Fruit fly (Drosophila melanogaster) whole organism, embryonic: ENCODE measurements around the gene mthl1.

Source experiments
- ATbp ChIP-seq: fragments of 200-800 bp; sonication (Bioruptor generic); optimal IDR thresholded peaks from 2 replicates; lab custom pipeline; 2017; ENCODE audit warnings: missing biosample characterization, mild to moderate bottlenecking, missing genetic modification characterization, missing genetic modification reagents
- Atf3 ChIP-seq: fragments of 200-800 bp; sonication (Bioruptor generic); optimal IDR thresholded peaks from 3 replicates; lab custom pipeline; 2016; ENCODE audit warnings: missing biosample characterization, missing genetic modification characterization
- BtbVII ChIP-seq: fragments of 200-800 bp; sonication (Bioruptor generic); optimal IDR thresholded peaks from 3 replicates; lab custom pipeline; 2017; ENCODE audit warnings: missing biosample characterization, mild to moderate bottlenecking, missing genetic modification characterization
- CG1024 ChIP-seq: fragments of 200-800 bp; sonication (Bioruptor generic); IDR thresholded peaks from 2 replicates; pipeline ENCODE4 v1.3.6; 2022; ENCODE audit warnings: missing biosample characterization, missing genetic modification characterization
- CG10267 ChIP-seq: fragments of 200-800 bp; sonication (Bioruptor generic); optimal IDR thresholded peaks from 2 replicates; lab custom pipeline; 2018; ENCODE audit warnings: missing biosample characterization, mild to moderate bottlenecking, missing genetic modification characterization, moderate library complexity
- CG10654 ChIP-seq: fragments of 200-800 bp; sonication (Bioruptor generic); optimal IDR thresholded peaks from 2 replicates; lab custom pipeline; 2016; ENCODE audit warnings: missing biosample characterization, missing genetic modification characterization
- CG12659 ChIP-seq: fragments of 200-800 bp; sonication (Bioruptor generic); optimal IDR thresholded peaks from 3 replicates; lab custom pipeline; 2017; ENCODE audit warnings: mild to moderate bottlenecking, missing biosample characterization, missing genetic modification reagents, missing genetic modification characterization
- CG13296 ChIP-seq: fragments of 200-800 bp; sonication (Bioruptor generic); optimal IDR thresholded peaks from 3 replicates; lab custom pipeline; 2018; ENCODE audit warnings: missing biosample characterization, mild to moderate bottlenecking, missing genetic modification characterization
- CG14860 ChIP-seq: fragments of 200-800 bp; sonication (Bioruptor generic); IDR thresholded peaks from 3 replicates; pipeline ENCODE4 v1.3.6; 2022; ENCODE audit warnings: missing biosample characterization, missing genetic modification characterization; ENCODE audit not compliant: partially characterized antibody
- CG15601 ChIP-seq: fragments of 200-800 bp; sonication (Bioruptor generic); optimal IDR thresholded peaks from 3 replicates; lab custom pipeline; 2019; ENCODE audit warnings: missing biosample characterization, mild to moderate bottlenecking, missing genetic modification characterization, moderate library complexity
- CG17612 ChIP-seq: fragments of 200-800 bp; sonication (Bioruptor generic); IDR thresholded peaks from 2 replicates; pipeline ENCODE4 v1.3.6; 2022; ENCODE audit warnings: missing biosample characterization, missing genetic modification characterization
- CG17829 ChIP-seq: fragments of 200-800 bp; optimal IDR thresholded peaks from 2 replicates; lab custom pipeline; 2019; ENCODE audit warnings: missing biosample characterization, mild to moderate bottlenecking, missing genetic modification characterization, moderate library complexity
- CG18011 ChIP-seq: fragments of 200-800 bp; sonication (Bioruptor generic); optimal IDR thresholded peaks from 2 replicates; lab custom pipeline; 2017; ENCODE audit warnings: missing biosample characterization, missing genetic modification characterization, mild to moderate bottlenecking, moderate library complexity, missing genotype
- CG2889 ChIP-seq: fragments of 200-800 bp; sonication (Bioruptor generic); IDR thresholded peaks from 3 replicates; pipeline ENCODE4 v1.3.6; 2022; ENCODE audit warnings: missing biosample characterization, missing genetic modification characterization
- CG3065 ChIP-seq: fragments of 200-800 bp; sonication (Bioruptor generic); optimal IDR thresholded peaks from 2 replicates; lab custom pipeline; 2016; ENCODE audit warnings: missing biosample characterization, missing genetic modification characterization
- CG33213 ChIP-seq: fragments of 200-800 bp; sonication (Bioruptor generic); optimal IDR thresholded peaks from 3 replicates; lab custom pipeline; 2016; ENCODE audit warnings: missing biosample characterization, missing genetic modification characterization
- CG3726 ChIP-seq: fragments of 200-800 bp; sonication (Bioruptor generic); IDR thresholded peaks from 3 replicates; pipeline ENCODE4, ENCODE4 v1.3.6; 2022; ENCODE audit warnings: missing biosample characterization, missing genetic modification characterization
- CG5245 ChIP-seq: fragments of 200-800 bp; sonication (Bioruptor generic); optimal IDR thresholded peaks from 3 replicates; lab custom pipeline; 2016; ENCODE audit warnings: missing biosample characterization, missing genetic modification characterization
- CG6689 ChIP-seq: fragments of 200-800 bp; sonication (Bioruptor generic); IDR thresholded peaks from 2 replicates; pipeline ENCODE4 v1.3.6; 2022; ENCODE audit warnings: missing biosample characterization, missing genetic modification characterization
- CG6791 ChIP-seq: fragments of 200-800 bp; sonication (Bioruptor generic); IDR thresholded peaks from 3 replicates; pipeline ENCODE4 v1.3.6; 2022; ENCODE audit warnings: missing biosample characterization, missing genetic modification characterization; ENCODE audit not compliant: partially characterized antibody
- CG9609 ChIP-seq: fragments of 200-800 bp; sonication (Bioruptor generic); optimal IDR thresholded peaks from 3 replicates; lab custom pipeline; 2016; ENCODE audit warnings: missing biosample characterization, missing genetic modification characterization
- Doc2 ChIP-seq: fragments of 200-800 bp; sonication (Bioruptor generic); IDR thresholded peaks from 2 replicates; pipeline ENCODE4 v1.3.6; 2022; ENCODE audit warnings: missing biosample characterization, missing genetic modification characterization
- ERR ChIP-seq: fragments of 200-800 bp; sonication (Bioruptor generic); optimal IDR thresholded peaks from 2 replicates; lab custom pipeline; 2016; ENCODE audit warnings: missing biosample characterization, missing genetic modification characterization
- Ets97D ChIP-seq: fragments of 200-800 bp; sonication (Bioruptor generic); optimal IDR thresholded peaks from 3 replicates; lab custom pipeline; 2016; ENCODE audit warnings: missing biosample characterization, missing genetic modification characterization
- Fer1 ChIP-seq: fragments of 200-800 bp; sonication (Bioruptor generic); optimal IDR thresholded peaks from 2 replicates; lab custom pipeline; 2017; ENCODE audit warnings: missing biosample characterization, mild to moderate bottlenecking, missing genetic modification characterization
- Hey ChIP-seq: fragments of 200-800 bp; sonication (Bioruptor generic); optimal IDR thresholded peaks from 3 replicates; lab custom pipeline; 2018; ENCODE audit warnings: missing biosample characterization, mild to moderate bottlenecking, missing genetic modification characterization
- Jarid2 ChIP-seq: fragments of 200-800 bp; sonication (Bioruptor generic); optimal IDR thresholded peaks from 3 replicates; lab custom pipeline; 2017; ENCODE audit warnings: mild to moderate bottlenecking, missing biosample characterization, missing genetic modification reagents, missing genetic modification characterization
- Meics ChIP-seq: fragments of 200-800 bp; sonication (Bioruptor generic); optimal IDR thresholded peaks from 2 replicates; lab custom pipeline; 2017; ENCODE audit warnings: missing biosample characterization, mild to moderate bottlenecking, missing genetic modification characterization
- Nf-YB ChIP-seq: fragments of 200-800 bp; sonication (Bioruptor generic); optimal IDR thresholded peaks from 3 replicates; lab custom pipeline; 2019; ENCODE audit warnings: missing biosample characterization, mild to moderate bottlenecking, missing genetic modification characterization, moderate library complexity
- Oli ChIP-seq: fragments of 200-800 bp; sonication (Bioruptor generic); optimal IDR thresholded peaks from 2 replicates; lab custom pipeline; 2018; ENCODE audit warnings: missing biosample characterization, mild to moderate bottlenecking, missing genetic modification characterization, moderate library complexity
- TFAM ChIP-seq: fragments of 200-800 bp; sonication (Bioruptor generic); optimal IDR thresholded peaks from 2 replicates; lab custom pipeline; 2017; ENCODE audit warnings: missing biosample characterization, missing genetic modification characterization, inconsistent platforms
- ab ChIP-seq: fragments of 200-800 bp; sonication (Bioruptor generic); optimal IDR thresholded peaks from 2 replicates; lab custom pipeline; 2016; ENCODE audit warnings: missing biosample characterization, missing genetic modification characterization
- emc ChIP-seq: fragments of 200-800 bp; sonication (Bioruptor generic); optimal IDR thresholded peaks from 2 replicates; lab custom pipeline; 2016; ENCODE audit warnings: missing biosample characterization, missing genetic modification characterization
- ems ChIP-seq: fragments of 200-800 bp; sonication (Bioruptor generic); optimal IDR thresholded peaks from 3 replicates; lab custom pipeline; 2016; ENCODE audit warnings: missing biosample characterization, missing genetic modification characterization
- en ChIP-seq: fragments of 200-800 bp; sonication (Bioruptor generic); optimal IDR thresholded peaks from 2 replicates; lab custom pipeline; 2016; ENCODE audit warnings: missing biosample characterization, missing genetic modification characterization
- exex ChIP-seq: fragments of 200-800 bp; sonication (Bioruptor generic); optimal IDR thresholded peaks from 4 replicates; lab custom pipeline; 2018; ENCODE audit warnings: missing biosample characterization, mild to moderate bottlenecking, missing genetic modification characterization, moderate library complexity
- fd102C ChIP-seq: fragments of 200-800 bp; sonication (Bioruptor generic); optimal IDR thresholded peaks from 2 replicates; lab custom pipeline; 2018; ENCODE audit warnings: missing biosample characterization, mild to moderate bottlenecking, missing genetic modification characterization, moderate library complexity
- gce ChIP-seq: fragments of 200-800 bp; sonication (Bioruptor generic); IDR thresholded peaks from 3 replicates; pipeline ENCODE4 v1.3.6; 2022; ENCODE audit warnings: missing biosample characterization, missing genetic modification characterization
- gsb ChIP-seq: fragments of 200-800 bp; sonication (Bioruptor generic); IDR thresholded peaks from 2 replicates; pipeline ENCODE4 v1.3.6; 2022; ENCODE audit warnings: missing biosample characterization, missing genetic modification characterization
- hth ChIP-seq: fragments of >200 bp; optimal IDR thresholded peaks from 2 replicates; lab custom pipeline; 2017; ENCODE audit warnings: inconsistent platforms
- insv ChIP-seq, 2 experiments: fragments of 200-800 bp; sonication (Bioruptor generic); optimal IDR thresholded peaks; 3 replicates each; lab custom pipeline; 2016 to 2018; ENCODE audit warnings: missing biosample characterization in 2 of 2, missing genetic modification characterization in 2 of 2
- nmo ChIP-seq: fragments of 200-800 bp; sonication (Bioruptor generic); optimal IDR thresholded peaks from 2 replicates; lab custom pipeline; 2018; ENCODE audit warnings: missing biosample characterization, mild to moderate bottlenecking, missing genetic modification characterization, moderate library complexity
- p53 ChIP-seq: fragments of 200-800 bp; sonication (Bioruptor generic); optimal IDR thresholded peaks from 2 replicates; lab custom pipeline; 2016; ENCODE audit warnings: missing biosample characterization, missing genetic modification characterization
- sens-2 ChIP-seq: fragments of 200-800 bp; sonication (Bioruptor generic); IDR thresholded peaks from 2 replicates; pipeline ENCODE4 v1.3.6; 2022; ENCODE audit warnings: missing biosample characterization, missing genetic modification characterization
- shn ChIP-seq: fragments of 200-800 bp; sonication (Bioruptor generic); optimal IDR thresholded peaks from 3 replicates; lab custom pipeline; 2016; ENCODE audit warnings: missing biosample characterization, missing genetic modification characterization
- sisA ChIP-seq: fragments of 200-800 bp; sonication (Bioruptor generic); IDR thresholded peaks from 2 replicates; pipeline ENCODE4 v1.3.6; 2022; ENCODE audit warnings: missing biosample characterization, missing genetic modification characterization
- tio ChIP-seq: fragments of 200-800 bp; sonication (Bioruptor generic); optimal IDR thresholded peaks from 2 replicates; lab custom pipeline; 2017; ENCODE audit warnings: missing biosample characterization, missing genetic modification characterization, inconsistent platforms
- tna ChIP-seq: fragments of 200-800 bp; sonication (Bioruptor generic); IDR thresholded peaks from 2 replicates; pipeline ENCODE4 v1.3.6; 2022; ENCODE audit warnings: missing biosample characterization, missing genetic modification characterization; ENCODE audit not compliant: partially characterized antibody
- twi ChIP-seq: fragments of 200-800 bp; optimal IDR thresholded peaks from 2 replicates; lab custom pipeline; 2019; ENCODE audit warnings: missing biosample characterization, mild to moderate bottlenecking, missing genetic modification characterization, moderate library complexity
- usp ChIP-seq: fragments of >200 bp; optimal IDR thresholded peaks from 2 replicates; lab custom pipeline; 2017; ENCODE audit warnings: missing biosample characterization, missing genetic modification characterization
- vnd ChIP-seq: fragments of 200-800 bp; sonication (Bioruptor generic); IDR thresholded peaks from 3 replicates; pipeline ENCODE4 v1.3.6; 2022; ENCODE audit warnings: missing biosample characterization, missing genetic modification characterization; ENCODE audit not compliant: partially characterized antibody

The mthl1 gene

DNA sequence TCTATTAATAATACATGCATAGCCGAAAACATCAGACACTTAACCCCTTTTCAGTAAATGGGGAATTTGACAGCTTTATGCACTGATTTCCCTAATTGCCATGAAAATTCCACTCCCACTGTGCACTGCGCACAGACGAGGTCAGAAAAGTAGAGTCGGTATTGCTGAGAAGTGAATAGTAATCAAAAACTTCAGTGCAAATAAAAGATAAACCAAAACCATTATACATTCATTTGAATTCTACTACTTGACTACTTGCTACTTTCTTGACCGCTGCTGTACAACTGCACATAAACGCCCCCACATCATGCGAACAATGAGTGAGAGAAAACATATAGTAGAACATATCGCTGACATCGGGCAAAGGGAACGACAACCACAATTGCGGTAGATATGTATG lies 50.7 kb downstream of the mthl1 start (continued):
- TF ChIP-seq CG6689 (GFP tag; lab: Robert Waterston, UW) (peak; percentile 89), Nf-YB (GFP tag; lab: Kevin White, UChicago) (peak; percentile 63), CG12659 (GFP tag; lab: Kevin White, UChicago) (peak; percentile 76), ab (GFP tag; lab: Kevin White, UChicago) (peak; percentile 54), en (GFP tag; lab: Kevin White, UChicago) (peak; percentile 64), CG3065 (GFP tag; lab: Kevin White, UChicago) (peak; percentile 65), BtbVII (GFP tag; lab: Kevin White, UChicago) (peak; percentile 43), Ets97D (peak; percentile 57), Jarid2 (peak; percentile 56), insv (GFP tag; optimal IDR thresholded peaks at IDR 0.05; lab: Kevin White, UChicago) (no peak), Fer1 (peak; percentile 65), CG9609 (peak; percentile 82), sens-2 (peak; percentile 93), Meics (GFP tag; lab: Kevin White, UChicago) (peak; percentile 64), ERR (GFP tag; lab: Kevin White, UChicago) (peak; percentile 61), Doc2 (peak; percentile 12; the same call in 1 of the 2 replicates), nmo (GFP tag; lab: Kevin White, UChicago) (peak; percentile 88), sisA (GFP tag; lab: Robert Waterston, UW) (peak; percentile 85), hth (no peak), tna (GFP tag; lab: Robert Waterston, UW) (no peak), Atf3 (GFP tag; lab: Kevin White, UChicago) (peak; percentile 82), p53 (peak; percentile 31), Oli (peak; percentile 90), CG10654 (peak; percentile 84), CG5245 (GFP tag; lab: Kevin White, UChicago) (peak; percentile 87), CG14860 (GFP tag; lab: Robert Waterston, UW) (no peak), TFAM (peak; percentile 66), exex (tag; lab: Kevin White, UChicago) (no peak), gce (GFP tag; lab: Robert Waterston, UW) (peak; percentile 92), CG33213 (GFP tag; lab: Kevin White, UChicago) (peak; percentile 79), tio (GFP tag; lab: Kevin White, UChicago) (peak; percentile 70), CG13296 (peak; percentile 61), CG18011 (peak; percentile 46), usp (no peak), gsb (GFP tag; lab: Robert Waterston, UW) (peak; percentile 61; the same call in 1 of the 2 replicates), CG15601 (peak; percentile 78), fd102C (peak; percentile 25), ems (GFP tag; lab: Kevin White, UChicago) (peak; percentile 87), ATbp (GFP tag; lab: Kevin White, UChicago) (peak; percentile 89), vnd (GFP tag; lab: Robert Waterston, UW) (no peak), CG3726 (GFP tag; lab: Robert Waterston, UW) (peak; percentile 84), CG17612 (peak; percentile 49; the same call in 1 of the 2 replicates), CG1024 (GFP tag; lab: Robert Waterston, UW) (peak; percentile 87), CG2889 (peak; percentile 84), CG6791 (GFP tag; lab: Robert Waterston, UW) (no peak), Hey (tag; lab: Kevin White, UChicago) (peak; percentile 20), CG17829 (tag; lab: Kevin White, UChicago) (peak; percentile 86), CG10267 (tag; lab: Kevin White, UChicago) (peak; percentile 78), twi (peak; percentile 68), shn (GFP tag; lab: Kevin White, UChicago) (peak; percentile 74), emc (peak; percentile 49)
